Worm (Caenorhabditis elegans) whole organism, mixed stage, embryonic: ENCODE data around the gene miro-1.

Source experiments
- M03D4.4 ChIP-seq: sonication (generic microtip); optimal IDR thresholded peaks from 2 replicates; lab custom pipeline; 2017; ENCODE audit warnings: mild to moderate bottlenecking, missing genetic modification characterization, missing compliant biosample characterization
- ceh-39 ChIP-seq: fragments of 150-350 bp; optimal IDR thresholded peaks from 2 replicates; lab custom pipeline; 2014; ENCODE audit warnings: missing biosample characterization, missing genetic modification characterization
- ceh-83 ChIP-seq: fragments of 200-800 bp; sonication (Bioruptor generic); optimal IDR thresholded peaks from 2 replicates; lab custom pipeline; 2018; ENCODE audit warnings: mild to moderate bottlenecking, missing genetic modification characterization, missing compliant biosample characterization
- ces-1 ChIP-seq: fragments of 150-350 bp; optimal IDR thresholded peaks from 2 replicates; lab custom pipeline; 2014; ENCODE audit warnings: missing biosample characterization, missing genetic modification reagents, missing genetic modification characterization
- elt-1 ChIP-seq: sonication (generic microtip); optimal IDR thresholded peaks from 2 replicates; lab custom pipeline; 2017; ENCODE audit warnings: missing genetic modification characterization, mild to moderate bottlenecking, missing compliant biosample characterization, antibody characterized with exemption, moderate library complexity, borderline replicate concordance; ENCODE audit not compliant: insufficient read depth
- ham-2 ChIP-seq: fragments of 200-800 bp; sonication (Bioruptor generic); optimal IDR thresholded peaks from 2 replicates; lab custom pipeline; 2018; ENCODE audit warnings: mild to moderate bottlenecking, missing genetic modification characterization, missing compliant biosample characterization
- lin-13 ChIP-seq: fragments of 150-350 bp; optimal IDR thresholded peaks from 2 replicates; lab custom pipeline; 2014; ENCODE audit warnings: missing biosample characterization, missing genetic modification characterization
- lin-32 ChIP-seq: fragments of 200-800 bp; sonication (Bioruptor generic); optimal IDR thresholded peaks from 2 replicates; lab custom pipeline; 2018; ENCODE audit warnings: mild to moderate bottlenecking, missing genetic modification characterization, missing compliant biosample characterization
- mep-1 ChIP-seq: fragments of 150-350 bp; optimal IDR thresholded peaks from 2 replicates; lab custom pipeline; 2017; ENCODE audit warnings: missing biosample characterization, missing genetic modification reagents, missing genetic modification characterization, inconsistent platforms
- nhr-237 ChIP-seq: fragments of 150-350 bp; optimal IDR thresholded peaks from 2 replicates; lab custom pipeline; 2014; ENCODE audit warnings: missing biosample characterization, missing genetic modification characterization
- pha-4 ChIP-seq: fragments of 150-350 bp; optimal IDR thresholded peaks from 2 replicates; lab custom pipeline; 2018; ENCODE audit warnings: missing biosample characterization, missing genetic modification reagents, missing genetic modification characterization
- sem-2 ChIP-seq: fragments of 200-800 bp; sonication (Bioruptor generic); optimal IDR thresholded peaks from 2 replicates; lab custom pipeline; 2018; ENCODE audit warnings: mild to moderate bottlenecking, missing genetic modification characterization, missing compliant biosample characterization
- tbx-8 ChIP-seq: fragments of 200-800 bp; sonication (Bioruptor generic); optimal IDR thresholded peaks from 2 replicates; lab custom pipeline; 2018; ENCODE audit warnings: mild to moderate bottlenecking, missing genetic modification characterization, moderate library complexity, missing compliant biosample characterization
- unc-120 ChIP-seq: sonication (generic microtip); optimal IDR thresholded peaks from 2 replicates; lab custom pipeline; 2017; ENCODE audit warnings: missing genetic modification characterization, missing compliant biosample characterization; ENCODE audit not compliant: poor library complexity, severe bottlenecking
- zip-8 ChIP-seq: fragments of 150-350 bp; optimal IDR thresholded peaks from 2 replicates; lab custom pipeline; 2014; ENCODE audit warnings: missing biosample characterization, missing genetic modification characterization

Gene miro-1

DNA sequence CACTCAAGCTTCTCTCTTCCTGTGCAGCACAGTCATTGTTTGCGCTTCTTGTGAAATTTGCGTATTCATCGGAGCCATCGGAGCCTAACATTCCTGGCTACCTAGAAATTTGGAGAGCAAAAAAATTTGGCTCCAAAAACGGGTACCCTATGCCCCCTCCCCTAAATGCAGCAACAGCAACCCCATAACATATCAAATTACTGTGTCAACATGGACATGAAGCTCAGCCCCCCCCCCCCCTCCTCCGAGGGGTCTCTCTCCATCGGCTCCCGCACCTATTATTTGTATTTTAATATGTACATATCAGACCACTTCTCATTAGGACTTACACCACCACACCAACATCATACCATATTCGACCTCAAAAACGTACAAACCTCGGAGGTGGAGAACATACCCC is 41.3 kb downstream of the miro-1 start:
- TF ChIP-seq lin-32 (GFP tag; lab: Kevin White, UChicago) (no peak), sem-2 (GFP tag; lab: Kevin White, UChicago) (no peak), pha-4 (tag; lab: Kevin White, UChicago) (peak; percentile 83)

DNA sequence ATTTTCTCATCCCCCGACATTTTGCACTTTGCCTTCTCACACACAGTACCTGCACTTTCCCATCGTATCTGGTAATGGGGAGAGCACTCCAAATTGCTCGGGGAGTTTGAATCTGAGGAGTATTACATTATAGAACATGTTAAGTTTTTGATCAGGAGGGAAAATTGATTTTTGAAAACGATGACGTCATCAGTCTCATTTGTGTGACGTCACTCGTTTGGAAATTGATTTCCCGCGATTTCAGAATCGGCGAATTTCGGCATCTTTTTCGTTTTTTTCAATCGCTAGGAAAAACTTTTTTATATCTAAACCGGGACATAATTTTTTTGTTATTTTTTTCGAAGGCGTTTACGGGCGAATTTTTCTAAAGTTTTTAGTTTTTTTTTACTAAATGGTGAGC is 42.3 kb downstream of the miro-1 start:
- TF ChIP-seq nhr-237, result no peak
- TF ChIP-seq zip-8 (tag; lab: Kevin White, UChicago), result peak; percentile 100
- TF ChIP-seq M03D4.4, result no peak

DNA sequence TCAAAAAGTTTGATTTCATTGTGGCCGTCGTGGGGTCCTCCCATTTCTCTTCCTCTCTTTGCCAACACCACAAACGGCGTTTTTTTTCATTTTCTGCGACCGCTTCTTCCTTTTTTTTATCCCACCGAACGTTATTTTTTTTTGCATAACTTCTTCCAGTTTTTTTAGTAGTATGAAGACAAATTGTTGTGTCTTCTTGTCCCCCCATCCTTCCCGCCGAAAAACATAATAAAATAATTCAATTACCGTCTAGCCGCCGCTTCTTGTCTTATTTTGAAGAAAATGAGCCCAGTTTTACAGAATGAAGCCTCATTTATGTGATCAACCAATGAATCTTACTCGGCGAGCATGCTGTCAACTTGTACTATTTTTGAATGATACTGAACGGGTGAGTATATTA is 46.4 kb downstream of the miro-1 start, which contains the start of gene F29B9.12:
TSS of gene F29B9.12 (plus strand) at position 301 of the 400 bp plus-strand sequence.
- TF ChIP-seq mep-1 (tag; lab: Kevin White, UChicago), result no peak
- TF ChIP-seq ces-1 (GFP tag; lab: Kevin White, UChicago), result peak; percentile 46

DNA sequence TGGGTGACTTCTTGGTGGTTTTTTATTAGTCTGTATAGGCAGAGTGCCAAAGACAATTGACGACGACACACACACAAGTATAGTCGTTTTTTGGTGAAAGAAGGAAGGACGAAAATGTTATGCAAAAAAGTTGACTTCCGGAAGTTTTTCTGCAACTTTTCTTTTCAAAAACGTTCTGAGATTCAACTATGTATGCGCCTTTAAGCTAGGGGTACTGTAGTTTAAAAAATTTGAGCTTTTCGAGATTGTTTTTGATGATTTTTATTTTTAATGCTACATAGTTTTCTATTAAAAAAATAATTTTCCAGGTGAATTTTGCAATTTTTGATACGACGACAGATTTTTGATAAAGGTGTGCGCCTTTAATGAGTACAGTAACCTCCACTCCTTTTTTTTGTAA is 47.8 kb downstream of the miro-1 start:
- TF ChIP-seq lin-13 (no peak), elt-1 (tag; lab: Kevin White, UChicago) (no peak), ceh-39 (tag; lab: Kevin White, UChicago) (no peak), M03D4.4 (no peak), tbx-8 (GFP tag; lab: Kevin White, UChicago) (no peak), nhr-237 (no peak)
- TF ChIP-seq, all 35 proteins: peak for 0

DNA sequence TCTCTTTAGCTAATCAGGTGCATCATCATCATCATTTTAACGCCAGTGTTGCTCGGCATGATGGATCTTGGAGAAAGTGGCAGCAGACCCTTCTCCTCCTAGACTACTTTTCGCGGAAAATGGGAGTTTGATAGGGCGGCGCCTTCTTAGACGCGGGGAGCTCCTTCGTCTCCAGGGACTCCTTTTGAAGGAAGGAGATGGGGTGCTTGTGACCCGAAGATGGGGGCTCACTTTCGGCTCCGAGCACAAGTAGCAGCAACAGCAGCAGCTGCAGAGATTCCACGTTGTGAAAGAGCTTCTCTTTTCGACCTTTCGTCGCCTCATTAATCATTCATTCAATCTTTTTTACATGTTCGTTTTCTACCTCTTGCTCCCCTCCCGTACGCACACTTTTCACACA is 48.2 kb downstream of the miro-1 start:
- TF ChIP-seq unc-120 (tag; lab: Kevin White, UChicago) (peak; percentile 36), zip-8 (tag; lab: Kevin White, UChicago) (no peak), ham-2 (GFP tag; lab: Kevin White, UChicago) (no peak)

DNA sequence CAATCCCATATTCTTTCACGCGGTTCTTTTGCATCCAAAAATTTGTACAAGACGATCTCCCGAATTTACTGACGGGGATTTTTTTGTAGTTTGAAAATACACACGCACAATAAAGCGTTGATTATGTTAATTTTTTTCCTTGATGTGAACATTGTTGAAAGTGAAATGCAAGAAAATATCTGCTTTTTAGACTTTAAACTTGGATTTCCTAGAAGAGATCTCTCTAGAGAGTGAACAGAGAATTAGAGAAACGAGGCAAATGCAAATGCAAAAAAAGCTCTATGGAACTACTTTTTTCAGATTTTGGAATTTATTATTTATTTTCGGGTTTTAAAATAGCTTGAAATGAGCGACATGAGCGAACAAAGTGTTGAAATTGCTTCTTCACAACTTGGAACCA is 50.5 kb downstream of the miro-1 start, which contains the start of gene F29B9.1:
TSS of gene F29B9.1 (plus strand) at position 301 of the 400 bp plus-strand sequence.
- TF ChIP-seq ceh-83 (GFP tag; lab: Kevin White, UChicago) (no peak), mep-1 (tag; lab: Kevin White, UChicago) (no peak)
